Worm (Caenorhabditis elegans) whole organism, L2 larva: ENCODE measurements around the gene srz-9.
"Not testable (repeated sequence)": the region's sequence is repeated elsewhere in the genome, so short reads cannot be mapped to it uniquely, and the experiment has no call there.

ENCODE experiments used
- C34F6.9 ChIP-seq: fragments of 150-350 bp; optimal IDR thresholded peaks from 2 replicates; lab custom pipeline; 2014; ENCODE audit warnings: missing biosample characterization, missing genetic modification characterization
- F13H6.1 ChIP-seq: sonication (generic microtip); optimal IDR thresholded peaks from 2 replicates; lab custom pipeline; 2016; ENCODE audit warnings: missing genetic modification characterization, missing compliant biosample characterization
- ZK546.5 ChIP-seq: sonication (generic microtip); optimal IDR thresholded peaks from 2 replicates; lab custom pipeline; 2017; ENCODE audit warnings: missing biosample characterization, missing genetic modification characterization
- alr-1 ChIP-seq: fragments of 150-350 bp; optimal IDR thresholded peaks from 2 replicates; lab custom pipeline; 2014; ENCODE audit warnings: missing biosample characterization, missing genetic modification characterization
- aly-2 ChIP-seq: fragments of 150-350 bp; optimal IDR thresholded peaks from 2 replicates; lab custom pipeline; 2014; ENCODE audit warnings: missing biosample characterization, missing genetic modification characterization
- ama-1 ChIP-seq: fragments of 150-350 bp; optimal IDR thresholded peaks from 2 replicates; lab custom pipeline; 2018; ENCODE audit warnings: inconsistent platforms
- crh-2 ChIP-seq: sonication (generic microtip); optimal IDR thresholded peaks from 2 replicates; lab custom pipeline; 2017; ENCODE audit warnings: missing biosample characterization, missing genetic modification characterization
- dmd-4 ChIP-seq: sonication (generic microtip); optimal IDR thresholded peaks from 2 replicates; lab custom pipeline; 2017; ENCODE audit warnings: missing biosample characterization, missing genetic modification characterization
- elt-1 ChIP-seq: fragments of 150-350 bp; optimal IDR thresholded peaks from 2 replicates; lab custom pipeline; 2014; ENCODE audit warnings: missing biosample characterization, missing genetic modification characterization
- elt-3 ChIP-seq: sonication (generic microtip); optimal IDR thresholded peaks from 2 replicates; lab custom pipeline; 2017; ENCODE audit warnings: missing biosample characterization, missing genetic modification characterization
- fos-1 ChIP-seq: fragments of 150-350 bp; optimal IDR thresholded peaks from 2 replicates; lab custom pipeline; 2014; ENCODE audit warnings: missing biosample characterization, missing genetic modification characterization
- lin-13 ChIP-seq: fragments of 150-350 bp; optimal IDR thresholded peaks from 2 replicates; lab custom pipeline; 2014; ENCODE audit warnings: missing biosample characterization, missing genetic modification reagents, missing genetic modification characterization
- lin-39 ChIP-seq: fragments of 150-350 bp; optimal IDR thresholded peaks from 2 replicates; lab custom pipeline; 2014; ENCODE audit warnings: missing biosample characterization, missing genetic modification reagents, missing genetic modification characterization
- lsy-2 ChIP-seq, 2 experiments: fragments of 150-350 bp in 1 of 2; sonication (generic microtip) in 1 of 2; optimal IDR thresholded peaks; 2 replicates each; lab custom pipeline; 2014 to 2017; ENCODE audit warnings: missing biosample characterization in 2 of 2, missing genetic modification characterization in 2 of 2
- mab-5 ChIP-seq: fragments of 150-350 bp; optimal IDR thresholded peaks from 2 replicates; lab custom pipeline; 2014; ENCODE audit warnings: missing biosample characterization, missing genetic modification characterization
- mbf-1 ChIP-seq: sonication (generic microtip); optimal IDR thresholded peaks from 2 replicates; lab custom pipeline; 2017; ENCODE audit warnings: missing biosample characterization, missing genetic modification characterization
- nhr-10 ChIP-seq: sonication (generic microtip); optimal IDR thresholded peaks from 2 replicates; lab custom pipeline; 2017; ENCODE audit warnings: missing biosample characterization, missing genetic modification characterization
- nhr-12 ChIP-seq: fragments of 150-350 bp; optimal IDR thresholded peaks from 2 replicates; lab custom pipeline; 2014; ENCODE audit warnings: missing biosample characterization, missing genetic modification characterization
- nhr-129 ChIP-seq: fragments of 150-350 bp; optimal IDR thresholded peaks from 2 replicates; lab custom pipeline; 2014; ENCODE audit warnings: missing biosample characterization, missing genetic modification characterization
- nhr-21 ChIP-seq: fragments of 150-350 bp; optimal IDR thresholded peaks from 2 replicates; lab custom pipeline; 2014; ENCODE audit warnings: missing biosample characterization, missing genetic modification characterization
- nhr-23 ChIP-seq: fragments of 150-350 bp; optimal IDR thresholded peaks from 2 replicates; lab custom pipeline; 2014; ENCODE audit warnings: missing biosample characterization, missing genetic modification reagents, missing genetic modification characterization
- nhr-237 ChIP-seq: fragments of 150-350 bp; optimal IDR thresholded peaks from 2 replicates; lab custom pipeline; 2014; ENCODE audit warnings: missing biosample characterization, missing genetic modification characterization
- nhr-25 ChIP-seq: fragments of 150-350 bp; sonication (generic microtip); optimal IDR thresholded peaks from 3 replicates; lab custom pipeline; 2014; ENCODE audit warnings: missing biosample characterization, missing genetic modification characterization
- nhr-6 ChIP-seq: fragments of 150-350 bp; optimal IDR thresholded peaks from 2 replicates; lab custom pipeline; 2014; ENCODE audit warnings: missing biosample characterization, missing genetic modification characterization
- nhr-77 ChIP-seq: fragments of 150-350 bp; optimal IDR thresholded peaks from 2 replicates; lab custom pipeline; 2014; ENCODE audit warnings: missing biosample characterization, missing genetic modification characterization
- peb-1 ChIP-seq: fragments of 150-350 bp; optimal IDR thresholded peaks from 2 replicates; lab custom pipeline; 2014; ENCODE audit warnings: missing biosample characterization, missing genetic modification characterization
- skn-1 ChIP-seq: sonication (generic microtip); optimal IDR thresholded peaks from 2 replicates; lab custom pipeline; 2017; ENCODE audit warnings: missing biosample characterization, missing genetic modification characterization
- sma-3 ChIP-seq: sonication (generic microtip); optimal IDR thresholded peaks from 2 replicates; lab custom pipeline; 2016; ENCODE audit warnings: missing genetic modification reagents, missing genetic modification characterization, missing compliant biosample characterization
- sma-9 ChIP-seq, 2 experiments: fragments of 150-350 bp in 1 of 2; sonication (generic microtip) in 1 of 2; optimal IDR thresholded peaks; 2 replicates each; lab custom pipeline; 2014 to 2016; ENCODE audit warnings: missing genetic modification characterization in 2 of 2, mild to moderate bottlenecking in 1 of 2, missing biosample characterization in 1 of 2, missing compliant biosample characterization in 1 of 2, missing genetic modification reagents in 1 of 2, moderate library complexity in 1 of 2
- unc-55 ChIP-seq: fragments of 150-350 bp; sonication (generic microtip); optimal IDR thresholded peaks from 3 replicates; lab custom pipeline; 2014; ENCODE audit warnings: missing biosample characterization, missing genetic modification reagents, missing genetic modification characterization
- unc-62 ChIP-seq: fragments of 150-350 bp; optimal IDR thresholded peaks from 2 replicates; lab custom pipeline; 2014; ENCODE audit warnings: missing biosample characterization, missing genetic modification reagents, missing genetic modification characterization
- zag-1 ChIP-seq: fragments of 150-350 bp; optimal IDR thresholded peaks from 2 replicates; lab custom pipeline; 2014; ENCODE audit warnings: missing biosample characterization, missing genetic modification characterization
- ztf-1 ChIP-seq: fragments of 200-800 bp; sonication (Bioruptor generic); conservative IDR thresholded peaks from 2 replicates; pipeline ENCODE4 v1.3.6; 2022; ENCODE audit warnings: missing genetic modification characterization, missing compliant biosample characterization
- ztf-4 ChIP-seq: fragments of 150-350 bp; optimal IDR thresholded peaks from 2 replicates; lab custom pipeline; 2014; ENCODE audit warnings: missing biosample characterization, missing genetic modification characterization

The srz-9 gene

ce11 chrIII:1248335-1248734, 15.5 kb upstream of the srz-9 start:
- TF ChIP-seq elt-3 (tag; lab: Kevin White, UChicago) (no peak), mbf-1 (tag; lab: Kevin White, UChicago) (no peak), elt-1 (no peak), nhr-10 (tag; lab: Kevin White, UChicago) (no peak), mab-5 (tag; lab: Kevin White, UChicago) (no peak), ztf-1 (GFP tag; lab: Robert Waterston, UW) (no peak)

DNA sequence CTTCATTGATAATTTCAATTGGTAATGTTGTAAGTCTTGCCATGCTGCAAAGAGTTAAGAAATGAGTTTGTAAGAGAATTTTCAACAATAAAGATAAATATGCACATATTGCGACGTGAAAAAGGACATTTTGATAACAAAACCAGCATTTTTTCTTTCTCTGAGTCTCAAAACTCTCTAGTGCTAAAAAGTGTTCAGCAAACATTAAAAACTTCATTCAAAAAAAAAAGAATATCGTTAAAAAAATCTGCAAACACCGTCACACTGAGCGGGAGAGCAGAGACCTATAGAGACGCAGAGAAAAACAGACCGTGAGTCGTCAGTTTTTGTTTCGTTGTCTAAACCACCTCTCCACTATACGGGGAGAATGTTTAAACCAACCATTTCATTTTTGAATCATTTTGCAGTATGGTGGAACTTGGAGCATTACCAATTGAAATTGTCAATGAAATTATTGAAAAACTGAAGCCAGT, 14.6 kb upstream of the srz-9 start, which contains the start of the genes fbxa-76 and fbxa-77:
Gene fbxa-76, minus strand, starts transcription at position 51 of the 473 bp plus-strand sequence.
Gene fbxa-77, plus strand, starts transcription at position 365 of the 473 bp plus-strand sequence.
- peak; percentile 71 for TF ChIP-seq fos-1
- TF ChIP-seq crh-2 (tag; lab: Kevin White, UChicago): peak; percentile 41
- TF ChIP-seq nhr-25: peak; percentile 14
- TF ChIP-seq lsy-2 (tag; optimal IDR thresholded peaks at IDR 0.05; lab: Kevin White, UChicago): peak in 1 of 2 experiments; percentile 52
- TF ChIP-seq F13H6.1 (tag; lab: Kevin White, UChicago): peak; percentile 52
- TF ChIP-seq sma-9 (GFP tag; optimal IDR thresholded peaks at IDR 0.05; lab: Kevin White, UChicago): peak; percentile 58
- TF ChIP-seq sma-9 (tag; optimal IDR thresholded peaks at IDR 0.05; lab: Kevin White, UChicago): no peak
- peak; percentile 10 for TF ChIP-seq lin-13 (GFP tag; lab: Kevin White, UChicago)
- TF ChIP-seq unc-55 (GFP tag; lab: Kevin White, UChicago): peak; percentile 73
- TF ChIP-seq C34F6.9 (tag; lab: Kevin White, UChicago): peak; percentile 38
- TF ChIP-seq nhr-12 (tag; lab: Kevin White, UChicago): no peak
- no peak for TF ChIP-seq nhr-23
- TF ChIP-seq ztf-4: no peak
- TF ChIP-seq nhr-129 (tag; lab: Kevin White, UChicago): peak; percentile 71
- TF ChIP-seq aly-2 (tag; lab: Kevin White, UChicago): no peak
- TF ChIP-seq, all 48 proteins: peak for 10

ce11 chrIII:1256519-1256918, 7.3 kb upstream of the srz-9 start, which contains the start of gene fbxa-208:
TSS of gene fbxa-208 (plus strand) at chrIII:1256819.
- TF ChIP-seq peb-1 (tag; lab: Kevin White, UChicago); lin-39 (tag; lab: Kevin White, UChicago); fos-1: not testable (repeated sequence)

DNA sequence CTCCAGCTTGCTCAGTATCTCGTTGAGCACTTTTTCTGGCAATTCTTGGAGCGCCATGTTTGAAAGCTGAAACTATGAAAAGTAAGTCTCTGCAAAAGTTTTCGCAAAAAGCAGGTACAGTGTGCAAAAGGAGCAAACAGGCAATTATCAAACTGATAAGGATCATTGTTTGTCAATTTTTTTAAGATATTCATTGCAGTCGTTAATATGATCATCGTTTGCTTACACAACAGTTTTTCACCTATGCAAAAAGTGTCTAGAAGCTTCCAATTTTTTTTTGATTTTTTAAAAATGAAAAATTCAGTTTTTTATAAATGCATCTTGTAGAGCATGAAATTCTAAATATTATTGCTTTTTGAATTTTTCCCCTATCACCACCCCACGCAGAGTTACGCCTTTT, 5.4 kb upstream of the srz-9 start, which contains the start of gene fbxa-78:
Gene fbxa-78, minus strand, starts transcription at position 101 of the 400 bp plus-strand sequence.
- not testable (repeated sequence) for TF ChIP-seq sma-3; peb-1 (tag; lab: Kevin White, UChicago); ZK546.5 (tag; lab: Kevin White, UChicago)

DNA sequence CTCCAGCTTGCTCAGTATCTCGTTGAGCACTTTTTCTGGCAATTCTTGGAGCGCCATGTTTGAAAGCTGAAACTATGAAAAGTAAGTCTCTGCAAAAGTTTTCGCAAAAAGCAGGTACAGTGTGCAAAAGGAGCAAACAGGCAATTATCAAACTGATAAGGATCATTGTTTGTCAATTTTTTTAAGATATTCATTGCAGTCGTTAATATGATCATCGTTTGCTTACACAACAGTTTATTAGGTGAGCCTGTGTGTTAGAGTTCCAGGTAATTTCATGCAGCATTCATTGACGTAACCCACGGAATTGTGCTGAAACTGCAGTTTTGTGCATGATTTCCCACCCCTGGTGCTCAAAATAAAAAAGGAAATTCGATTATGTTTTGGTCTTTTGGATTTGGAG, 3.0 kb downstream of the srz-9 start, which contains the start of gene fbxa-151:
Gene fbxa-151, minus strand, starts transcription at position 101 of the 400 bp plus-strand sequence.
- not testable (repeated sequence) for TF ChIP-seq nhr-77; C34F6.9 (tag; lab: Kevin White, UChicago); alr-1 (tag; lab: Kevin White, UChicago)

ce11 chrIII:1269156-1269555, 5.4 kb downstream of the srz-9 start, which contains the start of gene fbxa-32:
TSS of gene fbxa-32 (minus strand) at chrIII:1269256.
- TF ChIP-seq unc-62 (GFP tag; lab: Kevin White, UChicago): no peak
- no peak for TF ChIP-seq skn-1 (tag; lab: Kevin White, UChicago)
- TF ChIP-seq nhr-21 (tag; lab: Kevin White, UChicago): no peak
- TF ChIP-seq zag-1 (tag; lab: Kevin White, UChicago): no peak
- no peak for TF ChIP-seq nhr-237 (tag; lab: Kevin White, UChicago)
- no peak for TF ChIP-seq nhr-12 (tag; lab: Kevin White, UChicago)
- no peak for TF ChIP-seq nhr-6 (tag; lab: Kevin White, UChicago)
- no peak for TF ChIP-seq mab-5 (tag; lab: Kevin White, UChicago)
- TF ChIP-seq lin-39 (tag; lab: Kevin White, UChicago): no peak
- TF ChIP-seq ztf-4: no peak
- no peak for TF ChIP-seq dmd-4
- TF ChIP-seq ama-1 (lab: Kevin White, UChicago): no peak
- no peak for TF ChIP-seq nhr-77
- no peak for TF ChIP-seq lsy-2 (tag; optimal IDR thresholded peaks at IDR 0.05; lab: Kevin White, UChicago)
